Fruit fly (Drosophila melanogaster) whole organism: Measurements from ENCODE around the gene CG14644.

Source experiments
- CG8478 ChIP-seq: fragments of >200 bp; optimal IDR thresholded peaks from 2 replicates; lab custom pipeline; 2018; ENCODE audit warnings: inconsistent platforms
- Dll ChIP-seq: fragments of >200 bp; optimal IDR thresholded peaks from 2 replicates; lab custom pipeline; 2017
- pan ChIP-seq: fragments of >200 bp; optimal IDR thresholded peaks from 2 replicates; lab custom pipeline; 2017
- psq ChIP-seq: fragments of >200 bp; optimal IDR thresholded peaks from 2 replicates; lab custom pipeline; 2017
- usp ChIP-seq: fragments of >200 bp; optimal IDR thresholded peaks from 2 replicates; lab custom pipeline; 2017; ENCODE audit warnings: missing biosample characterization, missing genetic modification characterization, mixed read lengths

dm6 chr3R:4254408-4254807 lies 1.6 kb upstream of the CG14644 start, which contains the start of gene TwdlV:
- TF ChIP-seq usp (no peak), pan (lab: Kevin White, UChicago) (no peak), CG8478 (no peak), psq (lab: Kevin White, UChicago) (no peak), Dll (lab: Kevin White, UChicago) (no peak)
